Fruit fly (Drosophila melanogaster) whole organism, wandering third instar larva: ENCODE results near the gene CG32079.

Experiments used
- Abd-B ChIP-seq: fragments of >200 bp; optimal IDR thresholded peaks from 2 replicates; lab custom pipeline; 2017; ENCODE audit warnings: missing biosample characterization, missing genetic modification characterization
- CG32264 ChIP-seq: fragments of 200-800 bp; sonication (Bioruptor generic); optimal IDR thresholded peaks from 2 replicates; lab custom pipeline; 2016; ENCODE audit warnings: missing biosample characterization, missing genetic modification characterization
- CG9705 ChIP-seq: fragments of 200-800 bp; sonication (Bioruptor generic); optimal IDR thresholded peaks from 2 replicates; lab custom pipeline; 2018; ENCODE audit warnings: missing biosample characterization, mild to moderate bottlenecking, missing genetic modification characterization
- CrebA ChIP-seq: fragments of 200-800 bp; sonication (Bioruptor generic); optimal IDR thresholded peaks from 2 replicates; lab custom pipeline; 2016; ENCODE audit warnings: missing biosample characterization, mild to moderate bottlenecking, missing genetic modification characterization, borderline replicate concordance
- Dfd ChIP-seq: fragments of >200 bp; optimal IDR thresholded peaks from 2 replicates; lab custom pipeline; 2017; ENCODE audit warnings: missing biosample characterization, missing genetic modification characterization
- Dif ChIP-seq: fragments of 200-275, 200-300 bp; sonication (Bioruptor generic); optimal IDR thresholded peaks from 2 replicates; lab custom pipeline; 2018; ENCODE audit warnings: missing biosample characterization, missing genetic modification characterization; ENCODE audit not compliant: partially characterized antibody
- GATAd ChIP-seq: sonication (Bioruptor generic); optimal IDR thresholded peaks from 2 replicates; lab custom pipeline; 2016; ENCODE audit warnings: missing biosample characterization, missing genetic modification characterization
- HLH106 ChIP-seq: fragments of 200-800 bp; optimal IDR thresholded peaks from 3 replicates; lab custom pipeline; 2019; ENCODE audit warnings: missing biosample characterization, mild to moderate bottlenecking, missing genetic modification characterization, moderate library complexity
- Hnf4 ChIP-seq: fragments of 200-800 bp; sonication (Bioruptor generic); optimal IDR thresholded peaks from 2 replicates; lab custom pipeline; 2016; ENCODE audit warnings: missing biosample characterization, mild to moderate bottlenecking, missing genetic modification characterization
- Hr78 ChIP-seq: fragments of >200 bp; optimal IDR thresholded peaks from 2 replicates; lab custom pipeline; 2017; ENCODE audit warnings: missing biosample characterization, missing genetic modification characterization
- Hr83 ChIP-seq: fragments of 200-300 bp; sonication (Bioruptor generic); optimal IDR thresholded peaks from 2 replicates; lab custom pipeline; 2016; ENCODE audit warnings: missing biosample characterization, mild to moderate bottlenecking, missing genetic modification characterization, moderate library complexity; ENCODE audit not compliant: poor library complexity, severe bottlenecking
- Jra ChIP-seq: sonication (Bioruptor generic); optimal IDR thresholded peaks from 2 replicates; lab custom pipeline; 2016; ENCODE audit warnings: missing biosample characterization, missing genetic modification characterization
- Mio ChIP-seq: sonication (Bioruptor generic); optimal IDR thresholded peaks from 2 replicates; lab custom pipeline; 2016; ENCODE audit warnings: missing biosample characterization, missing genetic modification characterization
- Myc ChIP-seq: fragments of >200 bp; optimal IDR thresholded peaks from 2 replicates; lab custom pipeline; 2017
- N ChIP-seq: fragments of >200 bp; optimal IDR thresholded peaks from 2 replicates; lab custom pipeline; 2018; ENCODE audit warnings: missing biosample characterization, missing external identifiers, missing genetic modification characterization
- OdsH ChIP-seq: fragments of 200-800 bp; sonication (Bioruptor generic); optimal IDR thresholded peaks from 2 replicates; lab custom pipeline; 2016; ENCODE audit warnings: missing biosample characterization, mild to moderate bottlenecking, missing genetic modification characterization
- Rel ChIP-seq, 2 experiments: fragments of 200-800 bp; sonication (Bioruptor generic) in 1 of 2; optimal IDR thresholded peaks; 2 replicates in 1 of 2; 3 replicates in 1 of 2; lab custom pipeline; 2016 to 2019; ENCODE audit warnings: mild to moderate bottlenecking in 2 of 2, missing biosample characterization in 2 of 2, missing genetic modification characterization in 2 of 2, moderate library complexity in 1 of 2
- Sp1 ChIP-seq: fragments of 200-800 bp; sonication (Bioruptor generic); optimal IDR thresholded peaks from 3 replicates; lab custom pipeline; 2019; ENCODE audit warnings: missing biosample characterization, mild to moderate bottlenecking, missing genetic modification characterization, moderate library complexity
- Vsx2 ChIP-seq: fragments of 200-300, 225-300 bp; sonication (Bioruptor generic); optimal IDR thresholded peaks from 2 replicates; lab custom pipeline; 2018; ENCODE audit warnings: missing biosample characterization, missing genetic modification characterization; ENCODE audit not compliant: partially characterized antibody
- br ChIP-seq: fragments of 200-800 bp; sonication (Bioruptor generic); optimal IDR thresholded peaks from 2 replicates; lab custom pipeline; 2016; ENCODE audit warnings: missing biosample characterization, missing genetic modification characterization
- brk ChIP-seq: fragments of 200-800 bp; sonication (Bioruptor generic); optimal IDR thresholded peaks from 2 replicates; lab custom pipeline; 2016; ENCODE audit warnings: missing biosample characterization, mild to moderate bottlenecking, missing genetic modification characterization
- dl ChIP-seq, 2 experiments: fragments of 175-275, 200-275 bp in 1 of 2; fragments of 200-275 bp in 1 of 2; sonication (Bioruptor generic); optimal IDR thresholded peaks; lab custom pipeline; 2018; ENCODE audit warnings: mild to moderate bottlenecking in 2 of 2, missing biosample characterization in 2 of 2, missing genetic modification characterization in 2 of 2, moderate library complexity in 2 of 2; ENCODE audit not compliant: partially characterized antibody in 2 of 2, insufficient read depth in 1 of 2
- dmrt93B ChIP-seq: fragments of 200-800 bp; sonication (Bioruptor generic); optimal IDR thresholded peaks from 2 replicates; lab custom pipeline; 2018; ENCODE audit warnings: missing biosample characterization, mild to moderate bottlenecking, missing genetic modification characterization
- dsf ChIP-seq: sonication (Bioruptor generic); optimal IDR thresholded peaks from 2 replicates; lab custom pipeline; 2016; ENCODE audit warnings: missing biosample characterization, missing genetic modification characterization, borderline replicate concordance
- ey ChIP-seq: fragments of 200-800 bp; sonication (Bioruptor generic); optimal IDR thresholded peaks from 2 replicates; lab custom pipeline; 2016; ENCODE audit warnings: missing biosample characterization, missing genetic modification characterization
- foxo ChIP-seq, 2 experiments: fragments of 200-800 bp; sonication (Bioruptor generic); optimal IDR thresholded peaks; 2 replicates in 1 of 2; 3 replicates in 1 of 2; lab custom pipeline; 2016 to 2017; ENCODE audit warnings: missing biosample characterization in 2 of 2, missing genetic modification characterization in 2 of 2
- fru ChIP-seq: fragments of 200-800 bp; sonication (Bioruptor generic); optimal IDR thresholded peaks from 3 replicates; lab custom pipeline; 2016; ENCODE audit warnings: missing biosample characterization, mild to moderate bottlenecking, missing genetic modification characterization
- h ChIP-seq: fragments of 200-800 bp; sonication (Bioruptor generic); optimal IDR thresholded peaks from 3 replicates; lab custom pipeline; 2016; ENCODE audit warnings: missing biosample characterization, mild to moderate bottlenecking, missing genetic modification characterization
- jim ChIP-seq: fragments of 175-275, 200-325 bp; sonication (Bioruptor generic); optimal IDR thresholded peaks from 2 replicates; lab custom pipeline; 2016; ENCODE audit warnings: missing biosample characterization, mild to moderate bottlenecking, missing genetic modification characterization
- lola ChIP-seq: fragments of >200 bp; optimal IDR thresholded peaks from 2 replicates; lab custom pipeline; 2017; ENCODE audit warnings: missing biosample characterization, missing genetic modification characterization
- pan ChIP-seq: fragments of >200 bp; optimal IDR thresholded peaks from 2 replicates; lab custom pipeline; 2017
- psq ChIP-seq: fragments of 200-800 bp; sonication (Bioruptor generic); optimal IDR thresholded peaks from 3 replicates; lab custom pipeline; 2017; ENCODE audit warnings: missing biosample characterization, mild to moderate bottlenecking, missing genetic modification characterization, moderate library complexity
- rgr ChIP-seq: fragments of 200-800 bp; sonication (Bioruptor generic); optimal IDR thresholded peaks from 3 replicates; lab custom pipeline; 2016; ENCODE audit warnings: missing biosample characterization, mild to moderate bottlenecking, missing genetic modification characterization
- sage ChIP-seq: fragments of 200-800 bp; sonication (Bioruptor generic); optimal IDR thresholded peaks from 2 replicates; lab custom pipeline; 2016; ENCODE audit warnings: missing biosample characterization, mild to moderate bottlenecking, missing genetic modification characterization
- sv ChIP-seq: fragments of 200-800 bp; sonication (Bioruptor generic); optimal IDR thresholded peaks from 3 replicates; lab custom pipeline; 2016; ENCODE audit warnings: missing biosample characterization, missing genetic modification characterization
- tai ChIP-seq: sonication (Bioruptor generic); optimal IDR thresholded peaks from 2 replicates; lab custom pipeline; 2016; ENCODE audit warnings: missing biosample characterization, missing genetic modification characterization
- usp ChIP-seq: fragments of >200 bp; optimal IDR thresholded peaks from 2 replicates; lab custom pipeline; 2017; ENCODE audit warnings: missing biosample characterization, missing genetic modification characterization
- woc ChIP-seq: sonication (Bioruptor generic); optimal IDR thresholded peaks from 2 replicates; lab custom pipeline; 2016; ENCODE audit warnings: missing biosample characterization, mild to moderate bottlenecking, missing genetic modification characterization

Gene CG32079

dm6 chr3L:11009000-11009794 lies 16.2 kb upstream of the CG32079 start, which contains the start of gene klu (continued):
- TF ChIP-seq pan (lab: Kevin White, UChicago) (no peak), h (GFP tag; lab: Kevin White, UChicago) (peak; percentile 41), brk (GFP tag; lab: Kevin White, UChicago) (no peak), Abd-B (GFP tag; lab: Kevin White, UChicago) (peak; percentile 26), tai (GFP tag; lab: Kevin White, UChicago) (no peak)

- peak; percentile 9 for TF ChIP-seq HLH106
- TF ChIP-seq dsf: no peak
- peak; percentile 28 for TF ChIP-seq rgr
- TF ChIP-seq Dfd (GFP tag; lab: Kevin White, UChicago): no peak
- peak; percentile 33 for TF ChIP-seq fru (GFP tag; lab: Kevin White, UChicago)
- TF ChIP-seq woc (GFP tag; lab: Kevin White, UChicago): no peak
- TF ChIP-seq Dif (GFP tag; lab: Kevin White, UChicago): peak; percentile 98
- TF ChIP-seq Sp1 (GFP tag; lab: Kevin White, UChicago): peak; percentile 82
- peak; percentile 42 for TF ChIP-seq N
- no peak for TF ChIP-seq sage (GFP tag; lab: Kevin White, UChicago)
- no peak for TF ChIP-seq Mio (GFP tag; lab: Kevin White, UChicago)
- TF ChIP-seq usp: no peak
- no peak for TF ChIP-seq CG32264 (GFP tag; lab: Kevin White, UChicago)
- peak; percentile 59 for TF ChIP-seq Hr83 (GFP tag; lab: Kevin White, UChicago)
- no peak for TF ChIP-seq GATAd (GFP tag; lab: Kevin White, UChicago)
- peak; percentile 12 for TF ChIP-seq dmrt93B (GFP tag; lab: Kevin White, UChicago)
- peak; percentile 77 for TF ChIP-seq Rel (GFP tag; optimal IDR thresholded peaks at IDR 0.05; lab: Kevin White, UChicago)
- no peak for TF ChIP-seq Rel (tag; optimal IDR thresholded peaks at IDR 0.05; lab: Kevin White, UChicago)
- peak; percentile 63 for TF ChIP-seq Jra (GFP tag; lab: Kevin White, UChicago)
- peak; percentile 50 for TF ChIP-seq br (GFP tag; lab: Kevin White, UChicago)
- TF ChIP-seq lola (GFP tag; lab: Kevin White, UChicago): no peak
- peak; percentile 72 for TF ChIP-seq jim (GFP tag; lab: Kevin White, UChicago)
- TF ChIP-seq ey: no peak
- peak; percentile 37 for TF ChIP-seq Abd-B (GFP tag; lab: Kevin White, UChicago)
- TF ChIP-seq sv (GFP tag; lab: Kevin White, UChicago): no peak
- no peak for TF ChIP-seq tai (GFP tag; lab: Kevin White, UChicago)
- TF ChIP-seq foxo (GFP tag; optimal IDR thresholded peaks at IDR 0.05; lab: Kevin White, UChicago): peak in 1 of 2 experiments; percentile 79
- peak; percentile 42 for TF ChIP-seq CG9705 (GFP tag; lab: Kevin White, UChicago)
- TF ChIP-seq brk (GFP tag; lab: Kevin White, UChicago): peak; percentile 42
- peak; percentile 32 for TF ChIP-seq Hr78 (GFP tag; lab: Kevin White, UChicago)
- peak; percentile 31 for TF ChIP-seq psq (GFP tag; lab: Kevin White, UChicago)
- peak; percentile 61 for TF ChIP-seq h (GFP tag; lab: Kevin White, UChicago)
- TF ChIP-seq dl (GFP tag; optimal IDR thresholded peaks at IDR 0.05; lab: Kevin White, UChicago; ENCODE audit: insufficient read depth in 1 of 2, partially characterized antibody in 2 of 2): peak; percentile 96
- TF ChIP-seq Vsx2 (GFP tag; lab: Kevin White, UChicago): peak; percentile 91
- peak; percentile 75 for TF ChIP-seq CrebA (GFP tag; lab: Kevin White, UChicago)
- TF ChIP-seq Hnf4 (GFP tag; lab: Kevin White, UChicago): peak; percentile 11
- TF ChIP-seq OdsH: peak; percentile 57
- no peak for TF ChIP-seq Myc (lab: Kevin White, UChicago)
- no peak for TF ChIP-seq pan (lab: Kevin White, UChicago)
- TF ChIP-seq, all 38 proteins: peak for 24
Measured at dm6 chr3L:11010410-11010827, 14.9 kb upstream of the CG32079 start.
